Fruit fly (Drosophila melanogaster): ENCODE results near the gene Tm1.

dm6 chr3R:15250454-15250853, 27.6 kb upstream of the Tm1 start:
- no peak for TF ChIP-seq psq (optimal IDR thresholded peaks at IDR 0.05)
- no peak for TF ChIP-seq EcR (GFP tag; optimal IDR thresholded peaks at IDR 0.05)
- no peak for TF ChIP-seq pan (optimal IDR thresholded peaks at IDR 0.05)
- TF ChIP-seq CG8478 (optimal IDR thresholded peaks at IDR 0.05): no peak
- no peak for TF ChIP-seq usp (GFP tag; optimal IDR thresholded peaks at IDR 0.05)
